Worm (Caenorhabditis elegans) whole organism, midembryonic: ENCODE measurements around the gene T21D12.14.

Experiments used
- T22C8.4 ChIP-seq: fragments of 200-800 bp; sonication (Bioruptor generic); IDR thresholded peaks from 2 replicates; pipeline ENCODE4 v1.3.6; 2022; ENCODE audit warnings: missing genetic modification characterization, missing compliant biosample characterization
- cog-1 ChIP-seq: sonication (generic microtip); optimal IDR thresholded peaks from 2 replicates; lab custom pipeline; 2016; ENCODE audit warnings: missing genetic modification characterization, missing compliant biosample characterization
- flt-1 ChIP-seq: fragments of 200-800 bp; sonication (Bioruptor generic); IDR thresholded peaks from 2 replicates; pipeline ENCODE4 v1.3.6; 2022; ENCODE audit warnings: missing genetic modification characterization, missing compliant biosample characterization
- klf-2 ChIP-seq: fragments of 200-800 bp; sonication (Bioruptor generic); conservative IDR thresholded peaks from 2 replicates; pipeline ENCODE4 v1.3.6; 2022; ENCODE audit warnings: missing genetic modification reagents, missing genetic modification characterization, missing compliant biosample characterization
- med-1 ChIP-seq: sonication (generic microtip); optimal IDR thresholded peaks from 2 replicates; lab custom pipeline; 2017; ENCODE audit warnings: missing genetic modification characterization, mild to moderate bottlenecking, missing compliant biosample characterization, antibody characterized with exemption, missing genetic modification reagents; ENCODE audit not compliant: insufficient read depth
- ref-1 ChIP-seq: fragments of 200-800 bp; sonication (Bioruptor generic); conservative IDR thresholded peaks from 2 replicates; pipeline ENCODE4 v1.3.6; 2022; ENCODE audit warnings: missing genetic modification reagents, missing genetic modification characterization, missing compliant biosample characterization
- tab-1 ChIP-seq: fragments of 200-800 bp; sonication (Bioruptor generic); IDR thresholded peaks from 2 replicates; pipeline ENCODE4 v1.3.6; 2022; ENCODE audit warnings: missing genetic modification characterization, missing compliant biosample characterization
- ztf-23 ChIP-seq: fragments of 200-800 bp; sonication (Bioruptor generic); IDR thresholded peaks from 2 replicates; pipeline ENCODE4 v1.3.6; 2022; ENCODE audit warnings: missing genetic modification reagents, missing genetic modification characterization, missing compliant biosample characterization
- ztf-29 ChIP-seq: fragments of 200-800 bp; sonication (Bioruptor generic); IDR thresholded peaks from 2 replicates; pipeline ENCODE4 v1.3.6; 2022; ENCODE audit warnings: missing genetic modification reagents, missing genetic modification characterization, missing compliant biosample characterization

DNA sequence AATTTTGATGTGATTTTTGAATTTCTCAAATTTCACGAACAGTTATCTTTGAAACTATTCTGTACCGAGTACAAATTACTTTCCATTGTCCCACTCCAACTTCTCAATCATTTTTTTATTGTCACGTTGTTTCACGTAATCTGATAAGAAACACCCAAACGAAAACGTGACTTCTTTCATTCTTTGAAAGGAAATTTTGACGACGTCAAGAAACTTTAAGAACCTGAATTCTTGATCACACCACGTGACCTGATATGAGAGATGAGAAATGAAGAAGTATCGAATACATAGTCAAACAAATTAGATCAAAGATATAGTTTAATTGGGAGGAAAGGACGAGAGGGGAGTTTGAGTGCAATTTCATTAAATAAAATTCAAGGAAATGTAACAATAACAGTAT, 21.6 kb upstream of the T21D12.14 start:
- TF ChIP-seq ref-1 (GFP tag; lab: Robert Waterston, UW) = no peak
- TF ChIP-seq cog-1 (tag; lab: Kevin White, UChicago) = no peak
- TF ChIP-seq flt-1 = no peak
- TF ChIP-seq tab-1 (GFP tag; lab: Robert Waterston, UW) = no peak
- TF ChIP-seq med-1 = no peak
- TF ChIP-seq ztf-29 (GFP tag; lab: Robert Waterston, UW) = no peak
- TF ChIP-seq ztf-23 = no peak
- TF ChIP-seq T22C8.4 (GFP tag; lab: Robert Waterston, UW) = no peak
- TF ChIP-seq klf-2 (GFP tag; lab: Robert Waterston, UW) = no peak
